Worm (Caenorhabditis elegans): Measurements from ENCODE around the gene delm-1.

- TF ChIP-seq tab-1 (GFP tag; IDR thresholded peaks at IDR 0.05) (no peak), ztf-29 (GFP tag; IDR thresholded peaks at IDR 0.05) (no peak), T22C8.4 (GFP tag; IDR thresholded peaks at IDR 0.05) (no peak), med-1 (GFP tag; optimal IDR thresholded peaks at IDR 0.05; ENCODE audit: insufficient read depth) (no peak), ref-1 (GFP tag; conservative IDR thresholded peaks at IDR 0.05) (no peak), klf-2 (GFP tag; conservative IDR thresholded peaks at IDR 0.05) (no peak), cog-1 (tag; optimal IDR thresholded peaks at IDR 0.05) (no peak)
Measured at ce11 chrIV:9135377-9135776, at the start of gene delm-1.
